Fruit fly (Drosophila melanogaster): ENCODE results near the gene CG11854.

Gene CG11854

DNA sequence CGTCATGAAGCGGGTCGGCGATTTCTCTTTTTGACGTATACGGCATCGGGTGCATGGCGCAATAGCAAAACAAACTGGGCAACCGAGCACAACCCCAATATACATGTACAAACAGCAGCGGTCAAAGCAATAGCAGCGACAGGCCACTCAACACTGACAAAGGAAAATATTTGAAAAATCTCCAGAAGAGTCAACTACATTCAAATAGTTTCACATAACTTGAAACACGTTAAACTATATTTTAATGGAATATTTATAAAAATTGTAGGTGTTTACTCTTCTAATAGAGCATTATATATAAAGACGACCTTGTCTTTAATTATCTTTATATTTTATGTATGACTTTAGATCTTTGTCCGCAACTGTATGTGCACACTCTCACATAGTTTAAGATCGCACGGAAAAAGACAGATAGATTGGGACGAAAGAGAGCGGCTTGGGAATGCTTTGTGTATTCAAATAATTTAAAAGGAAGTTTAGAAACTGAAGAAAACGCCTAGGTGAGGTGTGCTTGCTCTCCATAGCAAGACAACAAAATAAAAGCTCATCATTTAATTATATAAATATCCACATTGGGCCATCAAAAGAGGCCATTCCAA lies 34.3 kb upstream of the CG11854 start (continued):
- TF ChIP-seq cad (GFP tag; optimal IDR thresholded peaks at IDR 0.05) (no peak), dmrt99B (tag; optimal IDR thresholded peaks at IDR 0.05) (peak; percentile 85), BtbVII (GFP tag; optimal IDR thresholded peaks at IDR 0.05) (peak; percentile 71), phol (tag; optimal IDR thresholded peaks at IDR 0.05) (peak; percentile 82), Eip74EF (GFP tag; optimal IDR thresholded peaks at IDR 0.05) (peak in 1 of 2 experiments; percentile 73), Tbp (GFP tag; optimal IDR thresholded peaks at IDR 0.05) (no peak), CG1603 (tag; optimal IDR thresholded peaks at IDR 0.05) (peak; percentile 61), CG31365 (tag; optimal IDR thresholded peaks at IDR 0.05) (no peak), grau (tag; optimal IDR thresholded peaks at IDR 0.05) (peak; percentile 81), crp (GFP tag; optimal IDR thresholded peaks at IDR 0.05) (peak in 1 of 2 experiments; percentile 19), CG9817 (tag; optimal IDR thresholded peaks at IDR 0.05) (peak; percentile 62), pzg (GFP tag; optimal IDR thresholded peaks at IDR 0.05) (no peak), Oli (tag; optimal IDR thresholded peaks at IDR 0.05) (peak; percentile 86), otp (GFP tag; IDR thresholded peaks at IDR 0.05) (peak; percentile 60; the same call in 2 of the 3 replicates), CG15514 (GFP tag; optimal IDR thresholded peaks at IDR 0.05) (peak; percentile 42), nerfin-1 (tag; optimal IDR thresholded peaks at IDR 0.05) (peak; percentile 67), Oaz (GFP tag; IDR thresholded peaks at IDR 0.05) (peak; percentile 50), ab (GFP tag; optimal IDR thresholded peaks at IDR 0.05) (peak; percentile 22), CG7271 (tag; optimal IDR thresholded peaks at IDR 0.05) (no peak), CG15601 (tag; optimal IDR thresholded peaks at IDR 0.05) (peak; percentile 73), E2f1 (GFP tag; IDR thresholded peaks at IDR 0.05) (peak; percentile 53), dpn (GFP tag; optimal IDR thresholded peaks at IDR 0.05) (peak; percentile 41 to 70), CG8089 (GFP tag; optimal IDR thresholded peaks at IDR 0.05) (no peak), ci (GFP tag; IDR thresholded peaks at IDR 0.05) (peak; percentile 81), Sry-δ (GFP tag; optimal IDR thresholded peaks at IDR 0.05) (no peak), lov (optimal IDR thresholded peaks at IDR 0.05) (no peak), lov (GFP tag; IDR thresholded peaks at IDR 0.05) (0 out of 3 replicates have a peak, but pooled peaks have one; percentile 55), CG3838 (GFP tag; optimal IDR thresholded peaks at IDR 0.05) (no peak), Gsc (GFP tag; IDR thresholded peaks at IDR 0.05) (no peak), Drgx (GFP tag; IDR thresholded peaks at IDR 0.05) (peak; percentile 88), CG7556 (GFP tag; optimal IDR thresholded peaks at IDR 0.05) (peak; percentile 74), corto (GFP tag; optimal IDR thresholded peaks at IDR 0.05) (no peak), CHES-1-like (GFP tag; optimal IDR thresholded peaks at IDR 0.05) (peak; percentile 25), Ravus (GFP tag; IDR thresholded peaks at IDR 0.05) (no peak; the same call in 1 of the 2 replicates), CG31441 (GFP tag; IDR thresholded peaks at IDR 0.05) (peak; percentile 86), Bdp1 (GFP tag; optimal IDR thresholded peaks at IDR 0.05) (no peak), Nf-YC (tag; optimal IDR thresholded peaks at IDR 0.05) (peak; percentile 41), sd (tag; optimal IDR thresholded peaks at IDR 0.05) (peak; percentile 32), CG5180 (GFP tag; optimal IDR thresholded peaks at IDR 0.05) (peak; percentile 63), CG10209 (GFP tag; optimal IDR thresholded peaks at IDR 0.05) (peak; percentile 72), ac (GFP tag; optimal IDR thresholded peaks at IDR 0.05) (peak; percentile 18), tap (tag; optimal IDR thresholded peaks at IDR 0.05) (peak; percentile 77), Max (GFP tag; optimal IDR thresholded peaks at IDR 0.05) (peak; percentile 54), CG18764 (GFP tag; optimal IDR thresholded peaks at IDR 0.05) (peak; percentile 19), CG1647 (GFP tag; optimal IDR thresholded peaks at IDR 0.05) (peak; percentile 40), wdn (GFP tag; IDR thresholded peaks at IDR 0.05) (no peak), da (GFP tag; optimal IDR thresholded peaks at IDR 0.05) (no peak), sisA (GFP tag; IDR thresholded peaks at IDR 0.05) (peak; percentile 69), MBD-R2 (GFP tag; IDR thresholded peaks at IDR 0.05) (0 out of 2 replicates have a peak, but pooled peaks have one; percentile 14), CG12155 (GFP tag; optimal IDR thresholded peaks at IDR 0.05) (peak; percentile 55)
